Fruit fly (Drosophila melanogaster) whole organism, pupa: ENCODE measurements around the gene Ir75c.

Experiments used
- CG12605 ChIP-seq: fragments of 200-800 bp; sonication (Bioruptor generic); IDR thresholded peaks from 2 replicates; pipeline ENCODE4 v1.3.6; 2022; ENCODE audit warnings: missing biosample characterization, missing genetic modification characterization
- CG13204 ChIP-seq: fragments of 200-800 bp; sonication (Bioruptor generic); optimal IDR thresholded peaks from 2 replicates; lab custom pipeline; 2018; ENCODE audit warnings: missing biosample characterization, mild to moderate bottlenecking, missing genetic modification characterization, moderate library complexity
- CG14655 ChIP-seq: fragments of 200-800 bp; sonication (Bioruptor generic); optimal IDR thresholded peaks from 3 replicates; lab custom pipeline; 2017; ENCODE audit warnings: mild to moderate bottlenecking, missing biosample characterization, missing genetic modification reagents, missing genetic modification characterization
- CG15710 ChIP-seq: fragments of 200-800 bp; sonication (Bioruptor generic); optimal IDR thresholded peaks from 2 replicates; lab custom pipeline; 2018; ENCODE audit warnings: missing biosample characterization, mild to moderate bottlenecking, missing genetic modification characterization, moderate library complexity
- CG17806 ChIP-seq: fragments of 200-800 bp; sonication (Bioruptor generic); optimal IDR thresholded peaks from 2 replicates; lab custom pipeline; 2018; ENCODE audit warnings: missing biosample characterization, mild to moderate bottlenecking, missing genetic modification characterization, moderate library complexity
- CG34367 ChIP-seq: fragments of 200-800 bp; sonication (Bioruptor generic); optimal IDR thresholded peaks from 2 replicates; lab custom pipeline; 2018; ENCODE audit warnings: missing biosample characterization, mild to moderate bottlenecking, missing genetic modification characterization
- CG9948 ChIP-seq: fragments of 200-800 bp; sonication (Bioruptor generic); optimal IDR thresholded peaks from 2 replicates; lab custom pipeline; 2018; ENCODE audit warnings: missing biosample characterization, mild to moderate bottlenecking, missing genetic modification characterization, moderate library complexity
- EcR ChIP-seq: fragments of 200-800 bp; sonication (Bioruptor generic); optimal IDR thresholded peaks from 3 replicates; lab custom pipeline; 2019; ENCODE audit warnings: missing biosample characterization, missing genetic modification characterization, mild to moderate bottlenecking, moderate library complexity, missing genetic modification reagents
- Pif1A ChIP-seq: fragments of 200-800 bp; sonication (Bioruptor generic); optimal IDR thresholded peaks from 3 replicates; lab custom pipeline; 2016; ENCODE audit warnings: missing biosample characterization, missing genetic modification characterization
- Pif1B ChIP-seq: fragments of 200-800 bp; sonication (Bioruptor generic); optimal IDR thresholded peaks from 3 replicates; lab custom pipeline; 2016; ENCODE audit warnings: missing biosample characterization, missing genetic modification characterization
- Snoo ChIP-seq: fragments of 200-800 bp; sonication (Bioruptor generic); optimal IDR thresholded peaks from 3 replicates; lab custom pipeline; 2017; ENCODE audit warnings: missing biosample characterization, mild to moderate bottlenecking, missing genetic modification characterization, inconsistent platforms
- fd96Ca ChIP-seq: fragments of 200-800 bp; sonication (Bioruptor generic); IDR thresholded peaks from 3 replicates; pipeline ENCODE4 v1.3.6; 2022; ENCODE audit warnings: missing biosample characterization, missing genetic modification characterization
- rn ChIP-seq: fragments of 200-800 bp; sonication (Bioruptor generic); IDR thresholded peaks from 2 replicates; pipeline ENCODE4 v1.3.6; 2022; ENCODE audit warnings: missing biosample characterization, missing genetic modification characterization

DNA sequence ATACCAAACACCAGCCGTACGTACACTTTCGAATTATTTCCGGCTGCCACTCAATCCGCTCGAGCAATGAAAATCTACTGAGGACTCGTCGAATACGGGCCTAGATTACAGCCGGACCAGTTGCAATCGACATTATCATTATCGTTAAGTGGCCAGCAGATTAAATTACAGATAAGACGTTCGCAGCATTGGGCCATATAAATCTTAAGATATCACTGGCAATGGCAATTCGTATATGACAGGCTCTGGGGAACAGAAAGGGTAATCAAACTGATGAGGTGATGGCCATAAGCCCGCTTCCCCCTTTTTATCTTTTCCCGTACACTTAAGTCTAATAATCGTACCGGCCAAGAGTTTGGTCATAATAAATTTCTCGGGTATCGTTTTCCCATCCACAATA, 8.6 kb downstream of the Ir75c start, which contains the start of gene Cln3:
- TF ChIP-seq CG9948: no peak
- TF ChIP-seq CG13204 (GFP tag; lab: Kevin White, UChicago): no peak
- no peak for TF ChIP-seq EcR (GFP tag; lab: Kevin White, UChicago)
- no peak for TF ChIP-seq CG17806
- no peak for TF ChIP-seq CG15710 (tag; lab: Kevin White, UChicago)
- TF ChIP-seq Pif1B (GFP tag; lab: Kevin White, UChicago): no peak
- TF ChIP-seq fd96Ca (GFP tag; lab: Robert Waterston, UW): no peak
- TF ChIP-seq rn (GFP tag; lab: Robert Waterston, UW): no peak
- no peak for TF ChIP-seq CG14655 (GFP tag; lab: Kevin White, UChicago)
- TF ChIP-seq CG12605 (GFP tag; lab: Robert Waterston, UW): no peak
- no peak for TF ChIP-seq Snoo (tag; lab: Kevin White, UChicago)
- no peak for TF ChIP-seq Pif1A
- TF ChIP-seq CG34367 (tag; lab: Kevin White, UChicago): no peak
